Fruit fly (Drosophila melanogaster) whole organism, embryonic: Measurements from ENCODE around the gene pod1.
A peak's percentile ranks its signal among the peaks of the same experiment; 100 is the strongest.

Experiments
- Atf3 ChIP-seq: fragments of 200-800 bp; sonication (Bioruptor generic); optimal IDR thresholded peaks from 3 replicates; lab custom pipeline; 2016; ENCODE audit warnings: missing biosample characterization, missing genetic modification characterization
- BtbVII ChIP-seq: fragments of 200-800 bp; sonication (Bioruptor generic); optimal IDR thresholded peaks from 3 replicates; lab custom pipeline; 2017; ENCODE audit warnings: missing biosample characterization, mild to moderate bottlenecking, missing genetic modification characterization
- C15 ChIP-seq: fragments of 200-800 bp; sonication (Bioruptor generic); IDR thresholded peaks from 3 replicates; pipeline ENCODE4 v1.3.6; 2022; ENCODE audit warnings: missing biosample characterization, missing genetic modification characterization
- CG10462 ChIP-seq: fragments of 200-800 bp; sonication (Bioruptor generic); optimal IDR thresholded peaks from 2 replicates; lab custom pipeline; 2016; ENCODE audit warnings: missing biosample characterization, missing genetic modification characterization
- CG10959 ChIP-seq: fragments of 200-800 bp; sonication (Bioruptor generic); IDR thresholded peaks from 2 replicates; pipeline ENCODE4 v1.3.6; 2022; ENCODE audit warnings: missing biosample characterization, missing genetic modification characterization
- CG11093 ChIP-seq: fragments of 200-800 bp; sonication (Bioruptor generic); IDR thresholded peaks from 3 replicates; pipeline ENCODE4 v1.3.6; 2022; ENCODE audit warnings: missing biosample characterization, missing genetic modification characterization
- CG11504 ChIP-seq: fragments of 200-800 bp; sonication (Bioruptor generic); optimal IDR thresholded peaks from 3 replicates; lab custom pipeline; 2019; ENCODE audit warnings: missing biosample characterization, mild to moderate bottlenecking, missing genetic modification characterization, moderate library complexity
- CG11695 ChIP-seq: fragments of 200-800 bp; sonication (Bioruptor generic); IDR thresholded peaks from 3 replicates; pipeline ENCODE4 v1.3.6; 2022; ENCODE audit warnings: missing biosample characterization, missing genetic modification characterization
- CG12299 ChIP-seq: fragments of 200-800 bp; sonication (Bioruptor generic); optimal IDR thresholded peaks from 2 replicates; lab custom pipeline; 2018; ENCODE audit warnings: missing biosample characterization, mild to moderate bottlenecking, missing genetic modification characterization
- CG1233 ChIP-seq: fragments of 200-800 bp; sonication (Bioruptor generic); optimal IDR thresholded peaks from 4 replicates; lab custom pipeline; 2018; ENCODE audit warnings: missing biosample characterization, mild to moderate bottlenecking, missing genetic modification characterization
- CG12659 ChIP-seq: fragments of 200-800 bp; sonication (Bioruptor generic); optimal IDR thresholded peaks from 3 replicates; lab custom pipeline; 2017; ENCODE audit warnings: mild to moderate bottlenecking, missing biosample characterization, missing genetic modification reagents, missing genetic modification characterization
- CG13287 ChIP-seq: fragments of 200-800 bp; sonication (Bioruptor generic); IDR thresholded peaks from 2 replicates; pipeline ENCODE4 v1.3.6; 2022; ENCODE audit warnings: missing biosample characterization, missing genetic modification characterization; ENCODE audit not compliant: partially characterized antibody
- CG14050 ChIP-seq: fragments of 200-800 bp; sonication (Bioruptor generic); IDR thresholded peaks from 3 replicates; pipeline ENCODE4 v1.3.6; 2022; ENCODE audit warnings: missing biosample characterization, missing genetic modification characterization
- CG14710 ChIP-seq: fragments of 200-800 bp; sonication (Bioruptor generic); optimal IDR thresholded peaks from 3 replicates; lab custom pipeline; 2019; ENCODE audit warnings: missing biosample characterization, mild to moderate bottlenecking, missing genetic modification characterization, moderate library complexity
- CG15269 ChIP-seq: fragments of 200-800 bp; sonication (Bioruptor generic); optimal IDR thresholded peaks from 2 replicates; lab custom pipeline; 2018; ENCODE audit warnings: missing biosample characterization, mild to moderate bottlenecking, missing genetic modification characterization, moderate library complexity
- CG18262 ChIP-seq: fragments of 200-800 bp; optimal IDR thresholded peaks from 3 replicates; lab custom pipeline; 2019; ENCODE audit warnings: missing biosample characterization, mild to moderate bottlenecking, missing genetic modification characterization, moderate library complexity
- CG1832 ChIP-seq: fragments of 200-800 bp; sonication (Bioruptor generic); optimal IDR thresholded peaks from 2 replicates; lab custom pipeline; 2017; ENCODE audit warnings: missing biosample characterization, mild to moderate bottlenecking, missing genetic modification characterization, inconsistent platforms
- CG31224 ChIP-seq: fragments of 200-800 bp; sonication (Bioruptor generic); IDR thresholded peaks from 2 replicates; pipeline ENCODE4 v1.3.6; 2022; ENCODE audit warnings: missing biosample characterization, missing genetic modification characterization
- CG31441 ChIP-seq: fragments of 200-800 bp; sonication (Bioruptor generic); IDR thresholded peaks from 2 replicates; pipeline ENCODE4 v1.3.6; 2022; ENCODE audit warnings: missing biosample characterization, missing genetic modification characterization
- CG32532 ChIP-seq: fragments of 200-800 bp; sonication (Bioruptor generic); IDR thresholded peaks from 2 replicates; pipeline ENCODE4 v1.3.6; 2022; ENCODE audit warnings: missing biosample characterization, missing genetic modification characterization
- CG3407 ChIP-seq: fragments of 200-800 bp; sonication (Bioruptor generic); optimal IDR thresholded peaks from 2 replicates; lab custom pipeline; 2018; ENCODE audit warnings: missing biosample characterization, mild to moderate bottlenecking, missing genetic modification characterization
- CG3726 ChIP-seq: fragments of 200-800 bp; sonication (Bioruptor generic); IDR thresholded peaks from 3 replicates; pipeline ENCODE4, ENCODE4 v1.3.6; 2022; ENCODE audit warnings: missing biosample characterization, missing genetic modification characterization
- CG4424 ChIP-seq: fragments of 200-800 bp; sonication (Bioruptor generic); optimal IDR thresholded peaks from 3 replicates; lab custom pipeline; 2016; ENCODE audit warnings: missing biosample characterization, missing genetic modification characterization
- Deaf1 ChIP-seq: fragments of 200-800 bp; optimal IDR thresholded peaks from 3 replicates; lab custom pipeline; 2019; ENCODE audit warnings: missing biosample characterization, mild to moderate bottlenecking, missing genetic modification characterization, moderate library complexity
- Fer1 ChIP-seq: fragments of 200-800 bp; sonication (Bioruptor generic); optimal IDR thresholded peaks from 2 replicates; lab custom pipeline; 2017; ENCODE audit warnings: missing biosample characterization, mild to moderate bottlenecking, missing genetic modification characterization
- HHEX ChIP-seq: fragments of 200-800 bp; sonication (Bioruptor generic); optimal IDR thresholded peaks from 3 replicates; lab custom pipeline; 2017; ENCODE audit warnings: missing biosample characterization, mild to moderate bottlenecking, missing genetic modification characterization, missing genetic modification reagents
- Hr51 ChIP-seq, 2 experiments: fragments of 200-800 bp; sonication (Bioruptor generic); optimal IDR thresholded peaks; 2 replicates in 1 of 2; 3 replicates in 1 of 2; lab custom pipeline; 2016 to 2018; ENCODE audit warnings: missing biosample characterization in 2 of 2, missing genetic modification characterization in 2 of 2, mild to moderate bottlenecking in 1 of 2, moderate library complexity in 1 of 2
- Lim3 ChIP-seq: fragments of 200-800 bp; sonication (Bioruptor generic); IDR thresholded peaks from 2 replicates; pipeline ENCODE4 v1.3.6; 2022; ENCODE audit warnings: missing biosample characterization, missing genetic modification characterization
- NfI ChIP-seq: fragments of 200-800 bp; sonication (Bioruptor generic); optimal IDR thresholded peaks from 3 replicates; lab custom pipeline; 2018; ENCODE audit warnings: missing biosample characterization, mild to moderate bottlenecking, missing genetic modification characterization, moderate library complexity
- Oli ChIP-seq: fragments of 200-800 bp; sonication (Bioruptor generic); optimal IDR thresholded peaks from 2 replicates; lab custom pipeline; 2018; ENCODE audit warnings: missing biosample characterization, mild to moderate bottlenecking, missing genetic modification characterization, moderate library complexity
- Poxn ChIP-seq: fragments of 200-800 bp; sonication (Bioruptor generic); IDR thresholded peaks from 2 replicates; pipeline ENCODE4 v1.3.6; 2022; ENCODE audit warnings: missing biosample characterization, missing genetic modification characterization
- Ptx1 ChIP-seq: fragments of 200-800 bp; sonication (Bioruptor generic); IDR thresholded peaks from 2 replicates; pipeline ENCODE4 v1.3.6; 2022; ENCODE audit warnings: missing biosample characterization, missing genetic modification characterization
- crol ChIP-seq: fragments of 200-800 bp; sonication (Bioruptor generic); IDR thresholded peaks from 2 replicates; pipeline ENCODE4 v1.3.6; 2022; ENCODE audit warnings: missing biosample characterization, missing genetic modification characterization
- dmrt99B ChIP-seq: fragments of 200-800 bp; sonication (Bioruptor generic); optimal IDR thresholded peaks from 2 replicates; lab custom pipeline; 2018; ENCODE audit warnings: missing biosample characterization, mild to moderate bottlenecking, missing genetic modification characterization, moderate library complexity
- dysf ChIP-seq: fragments of 200-800 bp; sonication (Bioruptor generic); IDR thresholded peaks from 3 replicates; pipeline ENCODE4 v1.3.6; 2022; ENCODE audit warnings: missing biosample characterization, missing genetic modification characterization
- esg ChIP-seq: fragments of 200-800 bp; sonication (Bioruptor generic); conservative IDR thresholded peaks from 2 replicates; pipeline ENCODE4 v1.3.6; 2022; ENCODE audit warnings: missing biosample characterization, missing genetic modification characterization
- gem ChIP-seq: fragments of 200-800 bp; sonication (Bioruptor generic); optimal IDR thresholded peaks from 2 replicates; lab custom pipeline; 2019; ENCODE audit warnings: missing biosample characterization, mild to moderate bottlenecking, missing genetic modification characterization, moderate library complexity
- hkb ChIP-seq, 2 experiments: fragments of 200-800 bp in 1 of 2; fragments of >200 bp in 1 of 2; sonication (Bioruptor generic) in 1 of 2; IDR thresholded peaks in 1 of 2; optimal IDR thresholded peaks in 1 of 2; 2 replicates each; pipeline versions ENCODE4 v1.3.6 to Lab custom; 2017 to 2022; ENCODE audit warnings: missing biosample characterization in 1 of 2, missing genetic modification characterization in 1 of 2
- kah ChIP-seq: fragments of 200-800 bp; sonication (Bioruptor generic); optimal IDR thresholded peaks from 2 replicates; lab custom pipeline; 2018; ENCODE audit warnings: missing biosample characterization, mild to moderate bottlenecking, missing genetic modification characterization
- lbe ChIP-seq: fragments of 200-800 bp; sonication (Bioruptor generic); optimal IDR thresholded peaks from 2 replicates; lab custom pipeline; 2016; ENCODE audit warnings: missing biosample characterization, mild to moderate bottlenecking, missing genetic modification characterization
- lmd ChIP-seq: fragments of 200-800 bp; sonication (Bioruptor generic); IDR thresholded peaks from 2 replicates; pipeline ENCODE4 v1.3.6; 2022; ENCODE audit warnings: missing biosample characterization, missing genetic modification characterization
- nau ChIP-seq: fragments of 200-800 bp; sonication (Bioruptor generic); optimal IDR thresholded peaks from 3 replicates; lab custom pipeline; 2017; ENCODE audit warnings: missing biosample characterization, mild to moderate bottlenecking, missing genetic modification characterization, missing genetic modification reagents
- odd ChIP-seq: fragments of 200-800 bp; sonication (Bioruptor generic); optimal IDR thresholded peaks from 2 replicates; lab custom pipeline; 2017; ENCODE audit warnings: missing biosample characterization, mild to moderate bottlenecking, missing genetic modification characterization
- salm ChIP-seq: fragments of 200-800 bp; sonication (Bioruptor generic); optimal IDR thresholded peaks from 2 replicates; lab custom pipeline; 2018; ENCODE audit warnings: missing biosample characterization, mild to moderate bottlenecking, missing genetic modification characterization
- sima ChIP-seq: fragments of 200-800 bp; sonication (Bioruptor generic); optimal IDR thresholded peaks from 2 replicates; lab custom pipeline; 2016; ENCODE audit warnings: missing biosample characterization, missing genetic modification characterization
- sqz ChIP-seq: fragments of 200-800 bp; sonication (Bioruptor generic); optimal IDR thresholded peaks from 3 replicates; lab custom pipeline; 2018; ENCODE audit warnings: missing biosample characterization, mild to moderate bottlenecking, missing genetic modification characterization
- sr ChIP-seq: fragments of 200-800 bp; sonication (Bioruptor generic); IDR thresholded peaks from 3 replicates; pipeline ENCODE4 v1.3.6; 2022; ENCODE audit warnings: missing biosample characterization, missing genetic modification characterization
- tin ChIP-seq: fragments of 200-800 bp; sonication (Bioruptor generic); optimal IDR thresholded peaks from 3 replicates; lab custom pipeline; 2016; ENCODE audit warnings: missing biosample characterization, missing genetic modification characterization
- usp ChIP-seq: fragments of >200 bp; optimal IDR thresholded peaks from 2 replicates; lab custom pipeline; 2017; ENCODE audit warnings: missing biosample characterization, missing genetic modification characterization

Gene pod1

DNA sequence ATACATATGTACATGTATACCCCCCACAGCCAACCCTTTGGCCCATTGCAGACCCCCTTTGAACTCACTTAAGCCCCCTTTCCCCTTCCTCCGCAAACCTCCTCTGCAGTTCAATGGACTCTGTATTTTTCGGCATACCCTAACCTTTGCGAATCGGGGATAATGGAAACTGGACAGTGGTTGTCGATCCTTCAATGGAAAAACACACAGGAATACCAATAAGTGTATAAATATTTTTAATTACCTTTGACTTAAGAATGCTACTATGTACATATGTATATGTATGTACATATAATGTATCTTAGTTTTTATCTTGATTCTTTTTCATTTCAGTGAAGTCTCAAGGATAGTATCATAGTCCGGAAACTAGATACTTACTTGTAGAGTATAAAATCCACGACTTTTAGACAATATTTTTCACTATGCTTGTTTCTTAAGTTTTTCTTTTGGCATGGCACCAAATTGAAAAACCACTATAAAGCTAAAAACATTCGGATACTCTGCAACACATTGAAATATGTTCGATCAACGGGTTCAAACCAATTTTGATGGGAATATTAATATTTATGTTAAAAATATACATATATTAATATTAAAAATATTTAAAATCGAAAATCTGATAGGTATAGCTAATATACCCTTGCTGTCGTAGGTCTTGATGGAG, 53.0 kb downstream of the pod1 start (continued):
- TF ChIP-seq CG1832 (GFP tag; lab: Kevin White, UChicago) (no peak), CG14710 (tag; lab: Kevin White, UChicago) (peak; percentile 28), NfI (GFP tag; lab: Kevin White, UChicago) (peak; percentile 71), crol (peak; percentile 85), CG10959 (peak; percentile 47), CG12299 (tag; lab: Kevin White, UChicago) (peak; percentile 38), CG32532 (peak; percentile 79), Oli (tag; lab: Kevin White, UChicago) (peak; percentile 80), CG11504 (tag; lab: Kevin White, UChicago) (peak; percentile 87), Fer1 (peak; percentile 41), dysf (GFP tag; lab: Robert Waterston, UW) (peak; percentile 82), Hr51 (GFP tag; optimal IDR thresholded peaks at IDR 0.05; lab: Kevin White, UChicago) (peak in 1 of 2 experiments; percentile 81), Lim3 (GFP tag; lab: Robert Waterston, UW) (0 out of 2 replicates have a peak, but pooled peaks have one; percentile 9), CG11093 (GFP tag; lab: Robert Waterston, UW) (peak; percentile 60; the same call in 2 of the 3 replicates), lmd (GFP tag; lab: Robert Waterston, UW) (peak; percentile 81), CG31441 (GFP tag; lab: Robert Waterston, UW) (peak; percentile 71), salm (peak; percentile 43), kah (peak; percentile 29), usp (no peak), CG18262 (tag; lab: Kevin White, UChicago) (peak; percentile 79), CG4424 (peak; percentile 49), sima (no peak), sqz (GFP tag; lab: Kevin White, UChicago) (no peak), CG12659 (GFP tag; lab: Kevin White, UChicago) (peak; percentile 63), CG13287 (GFP tag; lab: Robert Waterston, UW) (no peak), gem (peak; percentile 88), odd (GFP tag; lab: Kevin White, UChicago) (peak; percentile 18), Poxn (GFP tag; lab: Robert Waterston, UW) (peak; percentile 35; the same call in 1 of the 2 replicates), CG1233 (GFP tag; lab: Kevin White, UChicago) (peak; percentile 77), nau (peak; percentile 3), sr (GFP tag; lab: Robert Waterston, UW) (peak; percentile 33; the same call in 1 of the 3 replicates), Ptx1 (GFP tag; lab: Robert Waterston, UW) (peak; percentile 79), CG3726 (GFP tag; lab: Robert Waterston, UW) (0 out of 3 replicates have a peak, but pooled peaks have one; percentile 7), CG11695 (GFP tag; lab: Robert Waterston, UW) (peak; percentile 79), CG10462 (GFP tag; lab: Kevin White, UChicago) (peak; percentile 57), esg (GFP tag; lab: Robert Waterston, UW) (peak; percentile 70), CG3407 (GFP tag; lab: Kevin White, UChicago) (peak; percentile 19), C15 (GFP tag; lab: Robert Waterston, UW) (0 out of 3 replicates have a peak, but pooled peaks have one; percentile 45), CG14050 (GFP tag; lab: Robert Waterston, UW) (peak; percentile 61; the same call in 2 of the 3 replicates), tin (GFP tag; lab: Kevin White, UChicago) (peak; percentile 60), CG15269 (tag; lab: Kevin White, UChicago) (peak; percentile 85), hkb (optimal IDR thresholded peaks at IDR 0.05; lab: Kevin White, UChicago) (no peak), hkb (GFP tag; IDR thresholded peaks at IDR 0.05; lab: Robert Waterston, UW) (peak; percentile 74), Atf3 (GFP tag; lab: Kevin White, UChicago) (no peak), Deaf1 (tag; lab: Kevin White, UChicago) (peak; percentile 38), BtbVII (GFP tag; lab: Kevin White, UChicago) (peak; percentile 16), dmrt99B (tag; lab: Kevin White, UChicago) (peak; percentile 85), lbe (peak; percentile 3), HHEX (GFP tag; lab: Kevin White, UChicago) (peak; percentile 4), CG31224 (GFP tag; lab: Robert Waterston, UW) (peak; percentile 58)
